Worm (Caenorhabditis elegans) whole organism, midembryonic: ENCODE measurements around the gene EGAP9.4.

Experiments used
- T22C8.4 ChIP-seq: fragments of 200-800 bp; sonication (Bioruptor generic); IDR thresholded peaks from 2 replicates; pipeline ENCODE4 v1.3.6; 2022; ENCODE audit warnings: missing genetic modification characterization, missing compliant biosample characterization
- cog-1 ChIP-seq: sonication (generic microtip); optimal IDR thresholded peaks from 2 replicates; lab custom pipeline; 2016; ENCODE audit warnings: missing genetic modification characterization, missing compliant biosample characterization
- flt-1 ChIP-seq: fragments of 200-800 bp; sonication (Bioruptor generic); IDR thresholded peaks from 2 replicates; pipeline ENCODE4 v1.3.6; 2022; ENCODE audit warnings: missing genetic modification characterization, missing compliant biosample characterization
- klf-2 ChIP-seq: fragments of 200-800 bp; sonication (Bioruptor generic); conservative IDR thresholded peaks from 2 replicates; pipeline ENCODE4 v1.3.6; 2022; ENCODE audit warnings: missing genetic modification reagents, missing genetic modification characterization, missing compliant biosample characterization
- med-1 ChIP-seq: sonication (generic microtip); optimal IDR thresholded peaks from 2 replicates; lab custom pipeline; 2017; ENCODE audit warnings: missing genetic modification characterization, mild to moderate bottlenecking, missing compliant biosample characterization, antibody characterized with exemption, missing genetic modification reagents; ENCODE audit not compliant: insufficient read depth
- ref-1 ChIP-seq: fragments of 200-800 bp; sonication (Bioruptor generic); conservative IDR thresholded peaks from 2 replicates; pipeline ENCODE4 v1.3.6; 2022; ENCODE audit warnings: missing genetic modification reagents, missing genetic modification characterization, missing compliant biosample characterization
- tab-1 ChIP-seq: fragments of 200-800 bp; sonication (Bioruptor generic); IDR thresholded peaks from 2 replicates; pipeline ENCODE4 v1.3.6; 2022; ENCODE audit warnings: missing genetic modification characterization, missing compliant biosample characterization
- ztf-23 ChIP-seq: fragments of 200-800 bp; sonication (Bioruptor generic); IDR thresholded peaks from 2 replicates; pipeline ENCODE4 v1.3.6; 2022; ENCODE audit warnings: missing genetic modification reagents, missing genetic modification characterization, missing compliant biosample characterization
- ztf-29 ChIP-seq: fragments of 200-800 bp; sonication (Bioruptor generic); IDR thresholded peaks from 2 replicates; pipeline ENCODE4 v1.3.6; 2022; ENCODE audit warnings: missing genetic modification reagents, missing genetic modification characterization, missing compliant biosample characterization

EGAP9.4 gene

ce11 chrV:6614968-6615367, 38.3 kb downstream of the EGAP9.4 start:
- TF ChIP-seq med-1 (GFP tag; lab: Kevin White, UChicago) (no peak), klf-2 (GFP tag; lab: Robert Waterston, UW) (no peak), tab-1 (GFP tag; lab: Robert Waterston, UW) (no peak), T22C8.4 (GFP tag; lab: Robert Waterston, UW) (no peak), ztf-23 (no peak), ref-1 (GFP tag; lab: Robert Waterston, UW) (no peak), cog-1 (tag; lab: Kevin White, UChicago) (no peak), flt-1 (GFP tag; lab: Robert Waterston, UW) (no peak), ztf-29 (GFP tag; lab: Robert Waterston, UW) (no peak)

DNA sequence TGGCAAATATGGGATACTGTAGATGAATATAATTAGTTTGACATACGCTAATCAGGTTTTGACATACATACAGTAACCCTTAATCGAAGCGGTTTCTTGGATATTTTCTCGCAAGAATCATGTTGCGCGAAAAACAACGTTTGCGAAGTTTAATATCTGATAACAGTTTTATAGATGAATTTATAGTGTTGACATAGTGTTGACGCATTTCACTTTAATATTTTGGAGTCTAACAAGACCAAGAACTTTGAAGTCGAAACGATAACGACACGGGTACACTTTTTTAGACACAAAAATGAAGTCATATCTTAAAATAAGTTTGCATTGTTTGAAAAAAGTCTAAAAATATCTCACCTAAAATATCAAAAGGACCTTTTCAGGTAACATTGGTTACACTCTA, 39.6 kb downstream of the EGAP9.4 start:
- no peak for TF ChIP-seq klf-2 (GFP tag; lab: Robert Waterston, UW)
- no peak for TF ChIP-seq med-1 (GFP tag; lab: Kevin White, UChicago)
- no peak for TF ChIP-seq flt-1 (GFP tag; lab: Robert Waterston, UW)
- no peak for TF ChIP-seq ztf-29 (GFP tag; lab: Robert Waterston, UW)
- no peak for TF ChIP-seq tab-1 (GFP tag; lab: Robert Waterston, UW)
- no peak for TF ChIP-seq cog-1 (tag; lab: Kevin White, UChicago)
- no peak for TF ChIP-seq ref-1 (GFP tag; lab: Robert Waterston, UW)
- TF ChIP-seq T22C8.4 (GFP tag; lab: Robert Waterston, UW) = no peak
- TF ChIP-seq ztf-23 = no peak

- no peak for TF ChIP-seq cog-1 (tag; lab: Kevin White, UChicago)
- no peak for TF ChIP-seq ztf-23
These were observed 44.1 kb downstream of the EGAP9.4 start for ce11 chrV:6620809-6621208.

DNA sequence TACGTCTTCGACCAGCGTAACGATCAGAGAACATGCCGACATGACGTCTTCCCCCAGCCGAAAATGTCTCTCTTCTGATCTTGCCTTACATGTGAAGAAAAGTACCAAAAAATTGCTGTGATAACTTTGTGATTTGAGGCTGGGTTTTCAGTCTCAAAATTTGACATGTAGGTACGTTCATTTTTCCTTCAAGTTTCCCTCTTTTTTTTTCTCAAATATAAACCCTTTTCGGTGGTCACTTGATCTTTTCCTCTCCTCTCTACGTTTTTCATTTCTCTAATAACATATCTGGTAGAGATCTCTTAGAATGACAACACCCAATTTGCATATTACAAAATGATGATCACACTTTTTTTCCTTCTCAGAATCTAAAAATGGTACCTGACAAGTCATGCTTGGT, 45.2 kb downstream of the EGAP9.4 start, which contains the start of gene nhr-37:
nhr-37 (plus strand) TSS at position 301 of the 400 bp plus-strand sequence.
- TF ChIP-seq tab-1 (GFP tag; lab: Robert Waterston, UW) (no peak), med-1 (GFP tag; lab: Kevin White, UChicago) (no peak), ref-1 (GFP tag; lab: Robert Waterston, UW) (no peak), cog-1 (tag; lab: Kevin White, UChicago) (no peak), klf-2 (GFP tag; lab: Robert Waterston, UW) (no peak)

- TF ChIP-seq ztf-29 (GFP tag; lab: Robert Waterston, UW) (no peak), tab-1 (GFP tag; lab: Robert Waterston, UW) (no peak), flt-1 (GFP tag; lab: Robert Waterston, UW) (no peak), klf-2 (GFP tag; lab: Robert Waterston, UW) (no peak)
These were observed 49.6 kb downstream of the EGAP9.4 start, which contains the start of gene ppt-1 for ce11 chrV:6626244-6626643. Gene ppt-1, minus strand, starts transcription at chrV:6626344.
